Fruit fly (Drosophila melanogaster): ENCODE measurements around the gene fbp.

fbp gene

DNA sequence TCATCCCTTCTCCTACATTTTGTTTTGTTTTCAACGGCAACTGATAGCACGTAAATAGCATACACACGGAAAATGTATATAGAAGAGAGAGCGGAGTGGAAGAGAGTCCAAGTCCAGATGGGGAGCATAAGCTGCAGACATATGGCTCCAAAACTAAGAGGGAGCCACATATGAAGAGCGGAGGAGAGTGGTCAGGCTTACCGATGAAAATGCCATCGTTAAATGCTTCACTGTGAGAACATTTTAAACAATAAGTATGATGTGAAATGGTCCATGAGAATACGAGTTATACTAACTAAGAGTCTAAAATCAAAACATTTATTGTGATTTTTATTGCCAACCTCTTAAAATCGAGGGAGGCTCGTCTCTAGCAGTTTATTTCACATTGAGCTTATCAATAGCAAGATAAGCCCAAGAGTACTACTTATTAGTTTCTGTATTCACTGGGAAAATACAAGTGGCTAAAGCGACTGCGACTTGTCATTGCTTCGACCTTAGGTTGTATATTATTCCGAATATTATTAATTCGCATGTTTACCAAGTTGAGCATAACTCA lies 723 bp upstream of the fbp start (continued):
- TF ChIP-seq CG6654 (GFP tag; optimal IDR thresholded peaks at IDR 0.05) (no peak), CG17568 (GFP tag; optimal IDR thresholded peaks at IDR 0.05) (no peak), Sox100B (GFP tag; optimal IDR thresholded peaks at IDR 0.05) (peak; percentile 53), CG13287 (GFP tag; IDR thresholded peaks at IDR 0.05; ENCODE audit: partially characterized antibody) (peak; percentile 23; the same call in 1 of the 2 replicates), dati (GFP tag; IDR thresholded peaks at IDR 0.05) (no peak), Hey (tag; optimal IDR thresholded peaks at IDR 0.05) (peak; percentile 20), shn (GFP tag; optimal IDR thresholded peaks at IDR 0.05) (no peak), ken (GFP tag; IDR thresholded peaks at IDR 0.05) (no peak), Trl (optimal IDR thresholded peaks at IDR 0.05) (peak; percentile 83 to 88), Trl (GFP tag; optimal IDR thresholded peaks at IDR 0.05) (no peak), ind (GFP tag; optimal IDR thresholded peaks at IDR 0.05) (no peak), CG4404 (GFP tag; IDR thresholded peaks at IDR 0.05) (no peak), CG13296 (GFP tag; optimal IDR thresholded peaks at IDR 0.05) (no peak), Dfd (GFP tag; optimal IDR thresholded peaks at IDR 0.05) (no peak), CG16815 (GFP tag; optimal IDR thresholded peaks at IDR 0.05) (no peak), twi (tag; optimal IDR thresholded peaks at IDR 0.05) (peak; percentile 50), CG17802 (tag; optimal IDR thresholded peaks at IDR 0.05) (no peak), CG33213 (GFP tag; optimal IDR thresholded peaks at IDR 0.05) (no peak), pum (GFP tag; optimal IDR thresholded peaks at IDR 0.05) (no peak), hb (GFP tag; IDR thresholded peaks at IDR 0.05; ENCODE audit: partially characterized antibody) (no peak), insv (GFP tag; optimal IDR thresholded peaks at IDR 0.05) (no peak), CG1024 (GFP tag; IDR thresholded peaks at IDR 0.05) (no peak), CG1647 (GFP tag; optimal IDR thresholded peaks at IDR 0.05) (no peak), HLH4C (GFP tag; IDR thresholded peaks at IDR 0.05; ENCODE audit: partially characterized antibody) (no peak), gt (GFP tag; IDR thresholded peaks at IDR 0.05) (no peak), CG5953 (GFP tag; IDR thresholded peaks at IDR 0.05) (no peak), NfI (GFP tag; optimal IDR thresholded peaks at IDR 0.05) (no peak), Elba2 (GFP tag; optimal IDR thresholded peaks at IDR 0.05) (no peak), CG15514 (GFP tag; optimal IDR thresholded peaks at IDR 0.05) (no peak), Dll (GFP tag; IDR thresholded peaks at IDR 0.05; ENCODE audit: partially characterized antibody) (0 out of 4 replicates have a peak, but pooled peaks have one; percentile 15), cg (GFP tag; optimal IDR thresholded peaks at IDR 0.05) (no peak), CG42726 (GFP tag; IDR thresholded peaks at IDR 0.05; ENCODE audit: partially characterized antibody) (no peak), stc (GFP tag; IDR thresholded peaks at IDR 0.05) (no peak), croc (GFP tag; conservative IDR thresholded peaks at IDR 0.05) (no peak), CG7556 (GFP tag; optimal IDR thresholded peaks at IDR 0.05) (no peak), Med (GFP tag) (peak; percentile 59), H15 (GFP tag; IDR thresholded peaks at IDR 0.05) (no peak), klu (GFP tag; IDR thresholded peaks at IDR 0.05) (no peak), ac (GFP tag; optimal IDR thresholded peaks at IDR 0.05) (no peak), B-H1 (GFP tag; IDR thresholded peaks at IDR 0.05) (no peak), exex (tag; optimal IDR thresholded peaks at IDR 0.05) (peak; percentile 54), CG10979 (tag; optimal IDR thresholded peaks at IDR 0.05) (no peak), Meics (GFP tag; optimal IDR thresholded peaks at IDR 0.05) (peak; percentile 45)
